Fruit fly (Drosophila melanogaster): Measurements from ENCODE around the gene Rsf1.

- TF ChIP-seq CG2712 (tag; optimal IDR thresholded peaks at IDR 0.05) = no peak
- TF ChIP-seq Sox102F (GFP tag; optimal IDR thresholded peaks at IDR 0.05) = no peak
- TF ChIP-seq CG32532 (GFP tag; IDR thresholded peaks at IDR 0.05) = no peak
- TF ChIP-seq cato (GFP tag; optimal IDR thresholded peaks at IDR 0.05; ENCODE audit: borderline replicate concordance) = no peak
- no peak for TF ChIP-seq maf-S (GFP tag; optimal IDR thresholded peaks at IDR 0.05)
- peak; percentile 43 for TF ChIP-seq nerfin-1 (tag; optimal IDR thresholded peaks at IDR 0.05)
- no peak for TF ChIP-seq Trl (optimal IDR thresholded peaks at IDR 0.05)
- no peak for TF ChIP-seq Trl (GFP tag; optimal IDR thresholded peaks at IDR 0.05)
- no peak for TF ChIP-seq CG12769 (tag; optimal IDR thresholded peaks at IDR 0.05)
- TF ChIP-seq peb (GFP tag; IDR thresholded peaks at IDR 0.05) = no peak
- no peak for TF ChIP-seq CG15601 (tag; optimal IDR thresholded peaks at IDR 0.05)
- no peak for TF ChIP-seq CG9437 (GFP tag; optimal IDR thresholded peaks at IDR 0.05)
- TF ChIP-seq aop (GFP tag; IDR thresholded peaks at IDR 0.05) = no peak
Observed at dm6 chr2L:10251592-10251991, 11.8 kb downstream of the Rsf1 start, which contains the start of gene Ror.

Measured in whole organism, embryonic.